Fruit fly (Drosophila melanogaster) whole organism, embryonic: ENCODE data around the gene Pis.

ENCODE experiments used
- Atf3 ChIP-seq: fragments of 200-800 bp; sonication (Bioruptor generic); optimal IDR thresholded peaks from 3 replicates; lab custom pipeline; 2016; ENCODE audit warnings: missing biosample characterization, missing genetic modification characterization
- Atf6 ChIP-seq: fragments of 200-800 bp; sonication (Bioruptor generic); IDR thresholded peaks from 2 replicates; pipeline ENCODE4 v1.3.6; 2022; ENCODE audit warnings: missing biosample characterization, missing genetic modification characterization
- CG10565 ChIP-seq: fragments of 200-800 bp; sonication (Bioruptor generic); optimal IDR thresholded peaks from 3 replicates; lab custom pipeline; 2016; ENCODE audit warnings: missing biosample characterization, mild to moderate bottlenecking, missing genetic modification characterization
- CG11456 ChIP-seq: fragments of 200-800 bp; sonication (Bioruptor generic); IDR thresholded peaks from 3 replicates; pipeline ENCODE4 v1.3.6; 2022; ENCODE audit warnings: missing biosample characterization, missing genetic modification characterization
- CG17359 ChIP-seq: fragments of 200-800 bp; sonication (Bioruptor generic); optimal IDR thresholded peaks from 3 replicates; lab custom pipeline; 2018; ENCODE audit warnings: missing biosample characterization, mild to moderate bottlenecking, missing genetic modification characterization, moderate library complexity
- CG1832 ChIP-seq: fragments of 200-800 bp; sonication (Bioruptor generic); optimal IDR thresholded peaks from 2 replicates; lab custom pipeline; 2017; ENCODE audit warnings: missing biosample characterization, mild to moderate bottlenecking, missing genetic modification characterization, inconsistent platforms
- CG18764 ChIP-seq: fragments of 200-800 bp; sonication (Bioruptor generic); optimal IDR thresholded peaks from 3 replicates; lab custom pipeline; 2016; ENCODE audit warnings: missing biosample characterization, missing genetic modification characterization
- CG32532 ChIP-seq: fragments of 200-800 bp; sonication (Bioruptor generic); IDR thresholded peaks from 2 replicates; pipeline ENCODE4 v1.3.6; 2022; ENCODE audit warnings: missing biosample characterization, missing genetic modification characterization
- CG34376 ChIP-seq: fragments of 200-800 bp; sonication (Bioruptor generic); optimal IDR thresholded peaks from 2 replicates; lab custom pipeline; 2018; ENCODE audit warnings: missing biosample characterization, mild to moderate bottlenecking, missing genetic modification characterization
- CG3726 ChIP-seq: fragments of 200-800 bp; sonication (Bioruptor generic); IDR thresholded peaks from 3 replicates; pipeline ENCODE4, ENCODE4 v1.3.6; 2022; ENCODE audit warnings: missing biosample characterization, missing genetic modification characterization
- CG4820 ChIP-seq: fragments of 200-800 bp; sonication (Bioruptor generic); optimal IDR thresholded peaks from 3 replicates; lab custom pipeline; 2016; ENCODE audit warnings: missing biosample characterization, missing genetic modification characterization
- CG7357 ChIP-seq: fragments of 200-800 bp; sonication (Bioruptor generic); IDR thresholded peaks from 3 replicates; pipeline ENCODE4 v1.3.6; 2022; ENCODE audit warnings: missing biosample characterization, missing genetic modification characterization
- CG7928 ChIP-seq: fragments of 200-800 bp; sonication (Bioruptor generic); optimal IDR thresholded peaks from 2 replicates; lab custom pipeline; 2017; ENCODE audit warnings: missing biosample characterization, mild to moderate bottlenecking, missing genetic modification characterization
- CG8765 ChIP-seq: fragments of 200-800 bp; sonication (Bioruptor generic); IDR thresholded peaks from 2 replicates; pipeline ENCODE4 v1.3.6; 2022; ENCODE audit warnings: missing biosample characterization, missing genetic modification characterization
- CG9797 ChIP-seq: fragments of 200-800 bp; sonication (Bioruptor generic); optimal IDR thresholded peaks from 3 replicates; lab custom pipeline; 2018; ENCODE audit warnings: missing biosample characterization, mild to moderate bottlenecking, missing genetic modification characterization
- Chrac-16 ChIP-seq: fragments of 200-800 bp; sonication (Bioruptor generic); optimal IDR thresholded peaks from 3 replicates; lab custom pipeline; 2016; ENCODE audit warnings: missing biosample characterization, missing genetic modification characterization
- D ChIP-seq, 2 experiments: fragments of 200-800 bp in 1 of 2; fragments of >200 bp in 1 of 2; sonication (Bioruptor generic) in 1 of 2; optimal IDR thresholded peaks; 2 replicates in 1 of 2; 3 replicates in 1 of 2; lab custom pipeline; 2017; ENCODE audit warnings: mild to moderate bottlenecking in 1 of 2, missing biosample characterization in 1 of 2, missing genetic modification characterization in 1 of 2, missing genetic modification reagents in 1 of 2
- D19B ChIP-seq: fragments of 200-800 bp; sonication (Bioruptor generic); optimal IDR thresholded peaks from 2 replicates; lab custom pipeline; 2017; ENCODE audit warnings: missing biosample characterization, mild to moderate bottlenecking, missing genetic modification characterization
- Dp ChIP-seq: fragments of 200-800 bp; sonication (Bioruptor generic); optimal IDR thresholded peaks from 2 replicates; lab custom pipeline; 2018; ENCODE audit warnings: missing biosample characterization, mild to moderate bottlenecking, missing genetic modification characterization, moderate library complexity
- Dref ChIP-seq: fragments of 200-800 bp; sonication (Bioruptor generic); IDR thresholded peaks from 2 replicates; pipeline ENCODE4 v1.3.6; 2022; ENCODE audit warnings: missing biosample characterization, missing genetic modification characterization
- Fer1 ChIP-seq: fragments of 200-800 bp; sonication (Bioruptor generic); optimal IDR thresholded peaks from 2 replicates; lab custom pipeline; 2017; ENCODE audit warnings: missing biosample characterization, mild to moderate bottlenecking, missing genetic modification characterization
- H15 ChIP-seq: fragments of 200-800 bp; sonication (Bioruptor generic); IDR thresholded peaks from 3 replicates; pipeline ENCODE4 v1.3.6; 2022; ENCODE audit warnings: missing biosample characterization, missing genetic modification characterization
- Hr51 ChIP-seq, 2 experiments: fragments of 200-800 bp; sonication (Bioruptor generic); optimal IDR thresholded peaks; 2 replicates in 1 of 2; 3 replicates in 1 of 2; lab custom pipeline; 2016 to 2018; ENCODE audit warnings: missing biosample characterization in 2 of 2, missing genetic modification characterization in 2 of 2, mild to moderate bottlenecking in 1 of 2, moderate library complexity in 1 of 2
- MESR4 ChIP-seq: fragments of 200-800 bp; sonication (Bioruptor generic); optimal IDR thresholded peaks from 2 replicates; lab custom pipeline; 2018; ENCODE audit warnings: missing biosample characterization, mild to moderate bottlenecking, missing genetic modification characterization, moderate library complexity
- NfI ChIP-seq: fragments of 200-800 bp; sonication (Bioruptor generic); optimal IDR thresholded peaks from 3 replicates; lab custom pipeline; 2018; ENCODE audit warnings: missing biosample characterization, mild to moderate bottlenecking, missing genetic modification characterization, moderate library complexity
- Six4 ChIP-seq: fragments of 200-800 bp; sonication (Bioruptor generic); optimal IDR thresholded peaks from 2 replicates; lab custom pipeline; 2016; ENCODE audit warnings: missing biosample characterization, missing genetic modification characterization
- Taf1 ChIP-seq: fragments of 200-800 bp; sonication (Bioruptor generic); IDR thresholded peaks from 2 replicates; pipeline ENCODE4 v1.3.6; 2022; ENCODE audit warnings: missing biosample characterization, missing genetic modification characterization
- Xbp1 ChIP-seq: fragments of 200-800 bp; sonication (Bioruptor generic); optimal IDR thresholded peaks from 3 replicates; lab custom pipeline; 2016; ENCODE audit warnings: missing biosample characterization, mild to moderate bottlenecking, missing genetic modification characterization
- ab ChIP-seq: fragments of 200-800 bp; sonication (Bioruptor generic); optimal IDR thresholded peaks from 2 replicates; lab custom pipeline; 2016; ENCODE audit warnings: missing biosample characterization, missing genetic modification characterization
- abd-A ChIP-seq: fragments of 200-800 bp; sonication (Bioruptor generic); optimal IDR thresholded peaks from 3 replicates; lab custom pipeline; 2019; ENCODE audit warnings: missing biosample characterization, mild to moderate bottlenecking, missing genetic modification characterization, moderate library complexity
- az2 ChIP-seq: fragments of 200-800 bp; sonication (Bioruptor generic); optimal IDR thresholded peaks from 3 replicates; lab custom pipeline; 2016; ENCODE audit warnings: missing biosample characterization, missing genetic modification characterization
- dan ChIP-seq: fragments of 200-800 bp; sonication (Bioruptor generic); IDR thresholded peaks from 2 replicates; pipeline ENCODE4 v1.3.6; 2022; ENCODE audit warnings: missing biosample characterization, missing genetic modification characterization
- dimm ChIP-seq: fragments of 200-800 bp; sonication (Bioruptor generic); IDR thresholded peaks from 2 replicates; pipeline ENCODE4 v1.3.6; 2022; ENCODE audit warnings: missing biosample characterization, missing genetic modification characterization
- fd64A ChIP-seq: fragments of 200-800 bp; sonication (Bioruptor generic); optimal IDR thresholded peaks from 3 replicates; lab custom pipeline; 2018; ENCODE audit warnings: missing biosample characterization, mild to moderate bottlenecking, missing genetic modification characterization
- gro ChIP-seq: fragments of 200-800 bp; sonication (Bioruptor generic); optimal IDR thresholded peaks from 2 replicates; lab custom pipeline; 2016; ENCODE audit warnings: missing biosample characterization, missing genetic modification characterization
- gsb ChIP-seq: fragments of 200-800 bp; sonication (Bioruptor generic); IDR thresholded peaks from 2 replicates; pipeline ENCODE4 v1.3.6; 2022; ENCODE audit warnings: missing biosample characterization, missing genetic modification characterization
- kah ChIP-seq: fragments of 200-800 bp; sonication (Bioruptor generic); optimal IDR thresholded peaks from 2 replicates; lab custom pipeline; 2018; ENCODE audit warnings: missing biosample characterization, mild to moderate bottlenecking, missing genetic modification characterization
- lola ChIP-seq, 3 experiments: fragments of >200 bp in 2 of 3; fragments of 200-800 bp in 1 of 3; sonication (Bioruptor generic) in 1 of 3; optimal IDR thresholded peaks; 2 replicates each; lab custom pipeline; 2017 to 2019; ENCODE audit warnings: missing biosample characterization in 3 of 3, missing genetic modification characterization in 3 of 3, mild to moderate bottlenecking in 1 of 3, moderate library complexity in 1 of 3
- mirr ChIP-seq: fragments of 200-800 bp; sonication (Bioruptor generic); optimal IDR thresholded peaks from 3 replicates; lab custom pipeline; 2018; ENCODE audit warnings: missing biosample characterization, mild to moderate bottlenecking, missing genetic modification characterization
- nom ChIP-seq: fragments of 200-800 bp; sonication (Bioruptor generic); optimal IDR thresholded peaks from 2 replicates; lab custom pipeline; 2017; ENCODE audit warnings: missing biosample characterization, missing genetic modification characterization, mild to moderate bottlenecking, moderate library complexity, missing genetic modification reagents
- p53 ChIP-seq: fragments of 200-800 bp; sonication (Bioruptor generic); optimal IDR thresholded peaks from 2 replicates; lab custom pipeline; 2016; ENCODE audit warnings: missing biosample characterization, missing genetic modification characterization
- row ChIP-seq: fragments of 200-800 bp; sonication (Bioruptor generic); IDR thresholded peaks from 3 replicates; pipeline ENCODE4 v1.3.6; 2022; ENCODE audit warnings: missing biosample characterization, missing genetic modification characterization
- slp2 ChIP-seq: fragments of 200-800 bp; sonication (Bioruptor generic); optimal IDR thresholded peaks from 2 replicates; lab custom pipeline; 2016; ENCODE audit warnings: missing biosample characterization, missing genetic modification characterization
- sob ChIP-seq: fragments of 200-800 bp; sonication (Bioruptor generic); IDR thresholded peaks from 2 replicates; pipeline ENCODE4 v1.3.6; 2022; ENCODE audit warnings: missing biosample characterization, missing genetic modification characterization
- stwl ChIP-seq: fragments of 200-800 bp; sonication (Bioruptor generic); optimal IDR thresholded peaks from 3 replicates; lab custom pipeline; 2018; ENCODE audit warnings: missing biosample characterization, mild to moderate bottlenecking, missing genetic modification characterization, moderate library complexity
- sug ChIP-seq: fragments of 200-800 bp; optimal IDR thresholded peaks from 2 replicates; lab custom pipeline; 2019; ENCODE audit warnings: missing biosample characterization, mild to moderate bottlenecking, missing genetic modification characterization, moderate library complexity
- trem ChIP-seq: fragments of 200-800 bp; optimal IDR thresholded peaks from 3 replicates; lab custom pipeline; 2019; ENCODE audit warnings: missing biosample characterization, mild to moderate bottlenecking, missing genetic modification characterization, moderate library complexity
- tup ChIP-seq: fragments of 200-800 bp; sonication (Bioruptor generic); optimal IDR thresholded peaks from 2 replicates; lab custom pipeline; 2016; ENCODE audit warnings: missing biosample characterization, mild to moderate bottlenecking, missing genetic modification characterization, moderate library complexity
- zf30C ChIP-seq: fragments of 200-800 bp; sonication (Bioruptor generic); optimal IDR thresholded peaks from 3 replicates; lab custom pipeline; 2018; ENCODE audit warnings: missing biosample characterization, mild to moderate bottlenecking, missing genetic modification characterization

Gene Pis

DNA sequence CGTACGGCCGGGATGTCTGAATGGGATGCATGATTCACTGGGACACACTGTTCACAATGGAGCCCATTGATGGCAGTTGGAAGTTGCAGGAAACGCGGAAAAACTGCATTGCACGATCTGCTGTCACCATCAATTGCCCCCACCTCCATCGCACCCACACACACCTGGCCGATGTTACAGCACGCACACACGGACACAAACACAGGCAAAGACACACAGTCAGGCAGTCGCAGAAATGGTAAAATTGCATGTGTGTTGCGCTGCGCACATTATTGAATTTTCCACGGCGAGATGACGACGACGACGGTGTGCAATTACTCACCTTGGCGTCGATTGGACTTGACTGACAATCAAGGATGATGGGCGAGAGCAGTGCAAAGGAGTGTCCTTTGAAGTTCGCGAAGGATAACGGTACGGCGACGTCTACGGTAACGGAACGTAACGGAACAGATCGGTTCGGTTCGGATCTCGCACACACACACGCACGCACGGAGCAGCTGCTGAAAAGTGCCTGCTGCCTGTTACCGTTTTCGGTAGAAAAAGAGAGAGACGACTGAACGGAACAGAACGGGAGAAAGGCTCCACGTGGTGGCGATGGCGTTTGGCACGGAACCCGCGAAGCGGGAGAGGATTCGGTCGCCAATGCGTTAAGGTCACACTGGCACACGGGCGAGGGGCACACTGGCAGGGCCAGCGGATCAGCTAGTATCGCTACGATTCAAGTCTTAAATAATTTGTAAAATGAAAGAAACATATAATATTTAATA, 6.6 kb upstream of the Pis start, which contains the start of the genes CG9281 and CG15601 (continued):
- TF ChIP-seq Taf1 (GFP tag; lab: Robert Waterston, UW): no peak
- peak; percentile 38 for TF ChIP-seq Dp (GFP tag; lab: Kevin White, UChicago)
- TF ChIP-seq CG17359: no peak
- TF ChIP-seq Hr51 (GFP tag; optimal IDR thresholded peaks at IDR 0.05; lab: Kevin White, UChicago): no peak
- TF ChIP-seq slp2 (GFP tag; lab: Kevin White, UChicago): no peak
- TF ChIP-seq ab (GFP tag; lab: Kevin White, UChicago): no peak
- no peak for TF ChIP-seq CG10565 (GFP tag; lab: Kevin White, UChicago)
- no peak for TF ChIP-seq Fer1 (GFP tag; lab: Kevin White, UChicago)
- no peak for TF ChIP-seq D19B (GFP tag; lab: Kevin White, UChicago)
- no peak for TF ChIP-seq fd64A (GFP tag; lab: Kevin White, UChicago)
- no peak for TF ChIP-seq p53
- no peak for TF ChIP-seq H15 (GFP tag; lab: Robert Waterston, UW)
- peak; percentile 88 for TF ChIP-seq CG9797 (GFP tag; lab: Kevin White, UChicago)
- TF ChIP-seq nom (GFP tag; lab: Kevin White, UChicago): no peak
- TF ChIP-seq CG34376: peak; percentile 52
- no peak for TF ChIP-seq NfI (GFP tag; lab: Kevin White, UChicago)
- TF ChIP-seq kah (GFP tag; lab: Kevin White, UChicago): no peak
- no peak for TF ChIP-seq Atf3 (GFP tag; lab: Kevin White, UChicago)
- no peak for TF ChIP-seq CG32532 (GFP tag; lab: Robert Waterston, UW)
- TF ChIP-seq Dref (GFP tag; lab: Robert Waterston, UW): peak; percentile 50
- TF ChIP-seq CG7928: no peak
- TF ChIP-seq Six4 (GFP tag; lab: Kevin White, UChicago): no peak
- TF ChIP-seq abd-A (tag; lab: Kevin White, UChicago): no peak
- no peak for TF ChIP-seq CG18764 (GFP tag; lab: Kevin White, UChicago)
- TF ChIP-seq D (optimal IDR thresholded peaks at IDR 0.05; lab: Kevin White, UChicago): peak; percentile 55
- TF ChIP-seq D (GFP tag; optimal IDR thresholded peaks at IDR 0.05; lab: Kevin White, UChicago): no peak
- no peak for TF ChIP-seq Chrac-16
- no peak for TF ChIP-seq lola (GFP tag; optimal IDR thresholded peaks at IDR 0.05; lab: Kevin White, UChicago)
- TF ChIP-seq gsb (GFP tag; lab: Robert Waterston, UW): no peak
- peak; percentile 8 for TF ChIP-seq Xbp1 (GFP tag; lab: Kevin White, UChicago)
- peak; percentile 2 for TF ChIP-seq mirr (GFP tag; lab: Kevin White, UChicago)
- TF ChIP-seq Atf6: no peak; the same call in 1 of the 2 replicates
- peak; percentile 41 for TF ChIP-seq CG1832
- no peak for TF ChIP-seq CG4820
- no peak for TF ChIP-seq dimm (GFP tag; lab: Robert Waterston, UW)
- no peak for TF ChIP-seq dan (GFP tag; lab: Robert Waterston, UW)
- TF ChIP-seq tup (GFP tag; lab: Kevin White, UChicago): no peak
- TF ChIP-seq az2 (GFP tag; lab: Kevin White, UChicago): no peak
- TF ChIP-seq trem (tag; lab: Kevin White, UChicago): peak; percentile 48
- TF ChIP-seq MESR4 (GFP tag; lab: Kevin White, UChicago): peak; percentile 77
- peak; percentile 44; the same call in 2 of the 3 replicates for TF ChIP-seq row
- 0 out of 3 replicates have a peak, but pooled peaks have one; percentile 24 for TF ChIP-seq CG11456
- TF ChIP-seq stwl: no peak
- peak; percentile 42; the same call in 1 of the 2 replicates for TF ChIP-seq sob
- TF ChIP-seq zf30C (GFP tag; lab: Kevin White, UChicago): no peak
- TF ChIP-seq gro (GFP tag; lab: Kevin White, UChicago): no peak
- peak; percentile 9 for TF ChIP-seq sug (tag; lab: Kevin White, UChicago)
- TF ChIP-seq CG3726 (GFP tag; lab: Robert Waterston, UW): no peak
- no peak for TF ChIP-seq CG8765 (GFP tag; lab: Robert Waterston, UW)
- TF ChIP-seq CG7357 (GFP tag; lab: Robert Waterston, UW): no peak
